Worm (Caenorhabditis elegans) whole organism, early embryonic: ENCODE results near the gene C31B8.16.

Experiments
- ama-1 ChIP-seq: fragments of 150-350 bp; optimal IDR thresholded peaks from 2 replicates; lab custom pipeline; 2014
- ceh-13 ChIP-seq: fragments of 200-800 bp; sonication (Bioruptor generic); optimal IDR thresholded peaks from 2 replicates; lab custom pipeline; 2018; ENCODE audit warnings: mild to moderate bottlenecking, missing genetic modification characterization, missing compliant biosample characterization
- ceh-36 ChIP-seq: sonication (generic microtip); optimal IDR thresholded peaks from 2 replicates; lab custom pipeline; 2016; ENCODE audit warnings: missing genetic modification characterization, inconsistent platforms, missing compliant biosample characterization
- flt-1 ChIP-seq: fragments of 200-800 bp; sonication (Bioruptor generic); IDR thresholded peaks from 2 replicates; pipeline ENCODE4 v1.3.6; 2022; ENCODE audit warnings: missing genetic modification characterization, missing compliant biosample characterization
- hmg-4 ChIP-seq: fragments of 200-800 bp; sonication (Bioruptor generic); optimal IDR thresholded peaks from 2 replicates; lab custom pipeline; 2018; ENCODE audit warnings: mild to moderate bottlenecking, missing genetic modification characterization, missing compliant biosample characterization
- hnd-1 ChIP-seq: sonication (generic microtip); optimal IDR thresholded peaks from 2 replicates; lab custom pipeline; 2016; ENCODE audit warnings: missing genetic modification characterization, missing compliant biosample characterization
- tbx-11 ChIP-seq: fragments of 200-800 bp; sonication (Bioruptor generic); IDR thresholded peaks from 2 replicates; pipeline ENCODE4 v1.3.6; 2022; ENCODE audit warnings: missing genetic modification characterization, missing compliant biosample characterization

DNA sequence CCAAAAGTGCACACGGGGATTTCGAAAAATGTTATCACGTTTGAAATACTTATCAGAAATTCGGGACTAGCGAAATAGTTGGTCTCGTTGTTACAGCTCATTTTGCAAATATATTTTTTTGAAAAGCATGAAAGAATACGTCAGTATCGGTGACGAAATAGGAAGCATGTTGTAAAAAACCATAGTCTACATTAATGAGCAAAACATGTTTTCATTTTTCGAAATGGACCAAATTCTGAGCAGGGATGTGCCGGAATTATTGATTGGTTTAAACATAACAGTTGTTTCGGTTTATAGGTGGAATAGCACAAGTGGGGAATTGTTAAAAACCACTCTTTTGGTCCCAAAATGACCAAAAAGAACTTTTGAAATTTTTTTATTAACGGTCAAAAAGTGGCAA is 4.2 kb downstream of the C31B8.16 start, which contains the start of gene srh-247:
- no peak for TF ChIP-seq ceh-13 (GFP tag; lab: Kevin White, UChicago)
- no peak for TF ChIP-seq flt-1 (GFP tag; lab: Robert Waterston, UW)
- TF ChIP-seq ama-1 (lab: Kevin White, UChicago): no peak
- no peak for TF ChIP-seq tbx-11 (GFP tag; lab: Robert Waterston, UW)
- TF ChIP-seq hnd-1 (tag; lab: Kevin White, UChicago): no peak
- no peak for TF ChIP-seq ceh-36 (tag; lab: Kevin White, UChicago)
- TF ChIP-seq hmg-4 (GFP tag; lab: Kevin White, UChicago): no peak
